Fruit fly (Drosophila melanogaster): Measurements from ENCODE around the gene Chc.

Chc gene

DNA sequence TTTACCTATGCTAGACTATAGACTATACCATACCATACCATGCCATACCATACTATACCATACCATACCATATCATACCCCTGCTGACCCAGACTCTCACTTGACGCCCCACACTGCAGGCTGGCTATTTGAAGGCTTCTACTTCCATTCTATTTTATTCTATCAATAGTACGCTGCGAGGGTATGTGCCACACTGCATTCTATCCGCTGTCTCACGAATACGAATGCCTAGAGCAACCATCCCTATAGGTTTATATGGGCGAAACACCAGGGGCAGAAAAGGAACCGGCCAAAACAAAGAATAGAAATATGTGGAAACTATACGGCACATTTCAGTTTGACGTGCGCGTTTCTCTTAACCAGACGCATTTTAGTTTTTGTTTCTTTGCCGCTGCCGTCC, 17.5 kb downstream of the Chc start (continued):
- TF ChIP-seq pros (GFP tag; optimal IDR thresholded peaks at IDR 0.05) (peak; percentile 56), CG1233 (GFP tag; optimal IDR thresholded peaks at IDR 0.05) (no peak), D (optimal IDR thresholded peaks at IDR 0.05) (peak; percentile 28), D (GFP tag; optimal IDR thresholded peaks at IDR 0.05) (no peak), CG13287 (GFP tag; IDR thresholded peaks at IDR 0.05; ENCODE audit: partially characterized antibody) (no peak), sd (tag; optimal IDR thresholded peaks at IDR 0.05) (peak; percentile 89), ab (GFP tag; optimal IDR thresholded peaks at IDR 0.05) (no peak), CG7963 (GFP tag; IDR thresholded peaks at IDR 0.05; ENCODE audit: partially characterized antibody) (no peak), Sin3A (optimal IDR thresholded peaks at IDR 0.05) (no peak), zfh1 (GFP tag; IDR thresholded peaks at IDR 0.05) (no peak), nerfin-1 (tag; optimal IDR thresholded peaks at IDR 0.05) (peak; percentile 90), shn (GFP tag; optimal IDR thresholded peaks at IDR 0.05) (no peak), CG15696 (tag; optimal IDR thresholded peaks at IDR 0.05) (peak; percentile 25), sens (GFP tag) (peak; percentile 33), CG17186 (GFP tag; optimal IDR thresholded peaks at IDR 0.05) (no peak), CG17802 (tag; optimal IDR thresholded peaks at IDR 0.05) (no peak), hbn (GFP tag; IDR thresholded peaks at IDR 0.05; ENCODE audit: partially characterized antibody) (no peak), D19A (tag; optimal IDR thresholded peaks at IDR 0.05) (peak; percentile 5), jing (GFP tag; optimal IDR thresholded peaks at IDR 0.05) (no peak), CG5180 (GFP tag; optimal IDR thresholded peaks at IDR 0.05) (peak; percentile 10), CG5953 (GFP tag; IDR thresholded peaks at IDR 0.05) (no peak), CG2199 (GFP tag; IDR thresholded peaks at IDR 0.05) (peak; percentile 96; the same call in 2 of the 3 replicates), vnd (GFP tag; IDR thresholded peaks at IDR 0.05; ENCODE audit: partially characterized antibody) (no peak)

DNA sequence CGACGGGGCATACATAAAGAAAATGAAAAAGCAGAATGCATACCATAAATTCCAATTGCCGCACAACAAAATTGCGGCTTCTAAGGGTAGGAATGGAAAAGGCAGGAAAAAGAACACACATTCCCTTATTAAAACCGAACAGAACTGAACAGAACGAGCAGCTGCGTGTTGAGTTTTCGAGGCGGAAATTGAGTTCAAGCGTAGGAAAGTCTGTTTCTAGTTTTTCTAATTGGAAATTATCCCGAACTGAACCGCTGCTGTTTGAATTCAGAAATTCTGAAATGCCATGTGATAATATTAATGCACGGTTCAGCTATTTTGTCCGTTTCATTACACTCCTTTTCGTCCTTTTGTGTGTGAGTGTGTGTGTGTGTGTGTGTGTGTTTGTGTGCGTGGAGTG, 18.4 kb downstream of the Chc start:
- TF ChIP-seq nau (GFP tag; optimal IDR thresholded peaks at IDR 0.05) (no peak), CG2199 (GFP tag; IDR thresholded peaks at IDR 0.05) (peak; percentile 62; the same call in 2 of the 3 replicates), nerfin-1 (tag; optimal IDR thresholded peaks at IDR 0.05) (peak; percentile 95), sd (tag; optimal IDR thresholded peaks at IDR 0.05) (peak; percentile 95), Elba2 (GFP tag; optimal IDR thresholded peaks at IDR 0.05) (peak; percentile 78), pros (GFP tag; optimal IDR thresholded peaks at IDR 0.05) (peak; percentile 94), insv (GFP tag; optimal IDR thresholded peaks at IDR 0.05) (peak; percentile 46 to 94), cg (GFP tag; optimal IDR thresholded peaks at IDR 0.05) (peak; percentile 60), Atf6 (GFP tag; IDR thresholded peaks at IDR 0.05) (no peak)

DNA sequence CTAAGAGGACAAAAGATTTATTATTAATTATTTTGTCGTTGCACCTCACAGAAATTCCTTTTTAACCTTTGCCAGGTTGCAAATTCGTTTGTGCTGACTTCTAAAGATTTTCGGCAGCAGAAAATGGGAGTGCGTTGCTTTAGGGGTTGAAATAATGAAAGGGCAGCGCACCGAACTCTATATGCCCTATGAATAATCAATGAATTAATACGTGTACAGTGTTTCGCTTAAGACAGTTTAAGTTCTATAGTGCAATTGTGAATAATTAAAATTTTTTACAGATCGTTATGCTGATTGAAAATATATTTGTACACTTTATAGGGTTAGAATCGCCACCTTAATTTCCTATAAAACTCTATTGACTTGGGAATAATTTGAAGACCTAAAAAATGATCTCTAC, 19.2 kb downstream of the Chc start:
- no peak for TF ChIP-seq CG10959 (GFP tag; IDR thresholded peaks at IDR 0.05)
- TF ChIP-seq D19A (tag; optimal IDR thresholded peaks at IDR 0.05): peak; percentile 98
- TF ChIP-seq klu (GFP tag; IDR thresholded peaks at IDR 0.05): no peak
- no peak for TF ChIP-seq CG4854 (GFP tag; optimal IDR thresholded peaks at IDR 0.05)
- TF ChIP-seq sens (GFP tag): peak; percentile 53
- peak; percentile 13 for TF ChIP-seq CG18262 (tag; optimal IDR thresholded peaks at IDR 0.05)
- TF ChIP-seq row (GFP tag; IDR thresholded peaks at IDR 0.05): peak; percentile 35; the same call in 1 of the 3 replicates
- TF ChIP-seq Nf-YC (tag; optimal IDR thresholded peaks at IDR 0.05): no peak
- no peak for TF ChIP-seq Abd-B (GFP tag; optimal IDR thresholded peaks at IDR 0.05)
- TF ChIP-seq Kr (GFP tag; optimal IDR thresholded peaks at IDR 0.05): no peak
- TF ChIP-seq ATbp (GFP tag; optimal IDR thresholded peaks at IDR 0.05): no peak
- no peak for TF ChIP-seq Ssrp (tag; optimal IDR thresholded peaks at IDR 0.05)
- no peak for TF ChIP-seq trem (tag; optimal IDR thresholded peaks at IDR 0.05)
- TF ChIP-seq CG5245 (GFP tag; optimal IDR thresholded peaks at IDR 0.05): no peak
- peak; percentile 58 for TF ChIP-seq Med (GFP tag)
- no peak for TF ChIP-seq Elba2 (GFP tag; optimal IDR thresholded peaks at IDR 0.05)
- no peak for TF ChIP-seq CG6272 (GFP tag; IDR thresholded peaks at IDR 0.05)

All from whole organism, embryonic.